Worm (Caenorhabditis elegans) whole organism, late embryonic: ENCODE data around the gene C07G3.10.

Experiments
- ahr-1 ChIP-seq: sonication (generic microtip); optimal IDR thresholded peaks from 2 replicates; lab custom pipeline; 2016; ENCODE audit warnings: missing genetic modification characterization, missing compliant biosample characterization
- ceh-18 ChIP-seq: sonication (generic microtip); optimal IDR thresholded peaks from 2 replicates; lab custom pipeline; 2016; ENCODE audit warnings: missing genetic modification characterization, missing compliant biosample characterization
- elt-2 ChIP-seq: sonication (generic microtip); optimal IDR thresholded peaks from 2 replicates; lab custom pipeline; 2016; ENCODE audit warnings: missing genetic modification reagents, missing genetic modification characterization, missing compliant biosample characterization
- hlh-6 ChIP-seq: sonication (generic microtip); optimal IDR thresholded peaks from 2 replicates; lab custom pipeline; 2016; ENCODE audit warnings: missing genotype, missing genetic modification characterization, missing compliant biosample characterization
- hlh-8 ChIP-seq: sonication (generic microtip); optimal IDR thresholded peaks from 2 replicates; lab custom pipeline; 2016; ENCODE audit warnings: missing genotype, missing genetic modification characterization, missing compliant biosample characterization
- lim-6 ChIP-seq: sonication (generic microtip); optimal IDR thresholded peaks from 2 replicates; lab custom pipeline; 2016; ENCODE audit warnings: missing genetic modification characterization, missing compliant biosample characterization
- lin-11 ChIP-seq: fragments of 200-800 bp; sonication (Bioruptor generic); optimal IDR thresholded peaks from 2 replicates; lab custom pipeline; 2018; ENCODE audit warnings: mild to moderate bottlenecking, missing genetic modification characterization, missing compliant biosample characterization
- madf-2 ChIP-seq: sonication (generic microtip); optimal IDR thresholded peaks from 2 replicates; lab custom pipeline; 2017; ENCODE audit warnings: missing genetic modification characterization, missing compliant biosample characterization
- mec-3 ChIP-seq: sonication (generic microtip); optimal IDR thresholded peaks from 2 replicates; lab custom pipeline; 2016; ENCODE audit warnings: borderline replicate concordance, missing genetic modification characterization, missing compliant biosample characterization
- pag-3 ChIP-seq: sonication (generic microtip); optimal IDR thresholded peaks from 2 replicates; lab custom pipeline; 2016; ENCODE audit warnings: missing compliant biosample characterization, missing genetic modification characterization, borderline replicate concordance
- pqm-1 ChIP-seq: sonication (generic microtip); optimal IDR thresholded peaks from 2 replicates; lab custom pipeline; 2016; ENCODE audit warnings: missing genetic modification characterization, missing compliant biosample characterization
- sox-4 ChIP-seq: sonication (generic microtip); optimal IDR thresholded peaks from 2 replicates; lab custom pipeline; 2017; ENCODE audit warnings: mild to moderate bottlenecking, missing genetic modification characterization, inconsistent platforms, missing compliant biosample characterization
- unc-3 ChIP-seq, 2 experiments: fragments of 200-800 bp in 1 of 2; sonication (Bioruptor generic) in 1 of 2; sonication (generic microtip) in 1 of 2; conservative IDR thresholded peaks in 1 of 2; optimal IDR thresholded peaks in 1 of 2; 2 replicates each; pipeline versions ENCODE4 v1.3.6 to Lab custom; 2016 to 2022; ENCODE audit warnings: missing compliant biosample characterization in 2 of 2, missing genetic modification characterization in 2 of 2, missing genetic modification reagents in 1 of 2

DNA sequence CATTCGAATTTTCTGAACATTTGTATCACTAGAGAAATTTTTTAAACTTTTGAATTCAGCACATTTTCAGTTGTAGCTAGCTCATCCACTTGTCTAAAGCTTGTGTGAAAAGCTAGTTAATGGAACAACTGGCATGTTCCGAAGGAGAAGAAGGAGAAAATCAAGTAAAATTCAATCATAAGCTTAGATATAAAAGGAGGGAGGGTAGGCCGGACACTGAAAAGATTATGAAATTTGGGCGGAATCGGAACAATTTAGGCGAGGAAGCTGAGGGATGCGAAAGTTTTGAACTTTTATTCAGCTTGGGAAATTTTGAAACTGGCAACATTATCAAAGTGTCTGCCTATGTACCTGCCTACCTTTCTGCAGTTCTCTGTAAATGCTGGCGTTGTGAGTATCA, 49.6 kb upstream of the C07G3.10 start:
- no peak for TF ChIP-seq pag-3 (tag; lab: Kevin White, UChicago)
- no peak for TF ChIP-seq lin-11 (tag; lab: Kevin White, UChicago)
- no peak for TF ChIP-seq sox-4 (tag; lab: Kevin White, UChicago)
- no peak for TF ChIP-seq ceh-18 (tag; lab: Kevin White, UChicago)
- TF ChIP-seq madf-2 (tag; lab: Kevin White, UChicago): no peak
- no peak for TF ChIP-seq unc-3 (GFP tag; conservative IDR thresholded peaks at IDR 0.05; lab: Robert Waterston, UW)
- no peak for TF ChIP-seq unc-3 (tag; optimal IDR thresholded peaks at IDR 0.05; lab: Kevin White, UChicago)
- no peak for TF ChIP-seq elt-2
- TF ChIP-seq ahr-1 (tag; lab: Kevin White, UChicago): no peak
- no peak for TF ChIP-seq mec-3 (tag; lab: Kevin White, UChicago)
- TF ChIP-seq lim-6: no peak
- TF ChIP-seq pqm-1 (tag; lab: Kevin White, UChicago): no peak
- no peak for TF ChIP-seq hlh-8 (tag; lab: Kevin White, UChicago)
- TF ChIP-seq hlh-6: no peak
